Worm (Caenorhabditis elegans) whole organism, mixed stage, embryonic: ENCODE results near the gene M01B2.8.

Experiments
- ces-1 ChIP-seq: fragments of 150-350 bp; optimal IDR thresholded peaks from 2 replicates; lab custom pipeline; 2014; ENCODE audit warnings: missing biosample characterization, missing genetic modification reagents, missing genetic modification characterization
- hlh-1 ChIP-seq: fragments of 150-350 bp; optimal IDR thresholded peaks from 2 replicates; lab custom pipeline; 2014; ENCODE audit warnings: missing biosample characterization, missing genetic modification reagents, missing genetic modification characterization
- mls-2 ChIP-seq: sonication (generic microtip); optimal IDR thresholded peaks from 2 replicates; lab custom pipeline; 2016; ENCODE audit warnings: mild to moderate bottlenecking, missing genetic modification characterization, moderate library complexity, missing compliant biosample characterization
- nhr-12 ChIP-seq: fragments of 150-350 bp; optimal IDR thresholded peaks from 2 replicates; lab custom pipeline; 2014; ENCODE audit warnings: missing biosample characterization, missing genetic modification characterization
- nhr-28 ChIP-seq: fragments of 150-350 bp; optimal IDR thresholded peaks from 2 replicates; lab custom pipeline; 2014; ENCODE audit warnings: missing biosample characterization, missing genetic modification characterization
- snpc-4 ChIP-seq: fragments of 150-350 bp; optimal IDR thresholded peaks from 2 replicates; lab custom pipeline; 2014; ENCODE audit warnings: missing biosample characterization, missing genetic modification characterization
- unc-62 ChIP-seq: fragments of 150-350 bp; optimal IDR thresholded peaks from 2 replicates; lab custom pipeline; 2014; ENCODE audit warnings: missing biosample characterization, missing genetic modification reagents, missing genetic modification characterization

DNA sequence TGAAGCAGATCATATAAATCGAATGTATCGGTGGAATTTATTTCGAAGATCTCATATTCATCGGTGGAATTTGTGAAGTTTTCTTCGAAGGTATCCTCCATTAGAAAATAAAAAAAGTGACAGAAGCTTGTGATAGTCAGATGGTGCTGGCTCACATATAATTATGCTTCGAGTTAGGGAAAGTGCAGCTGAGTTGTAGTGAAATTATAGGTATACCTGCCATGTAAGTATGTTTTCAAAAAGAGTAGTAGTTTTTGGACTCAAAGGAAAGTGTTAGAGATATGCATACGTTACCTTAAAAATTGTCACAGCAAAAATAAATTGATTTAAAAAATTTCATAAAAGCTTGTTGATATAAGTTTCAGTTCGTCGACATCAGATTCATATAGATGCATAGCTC lies 19.8 kb upstream of the M01B2.8 start, which contains the start of gene srw-11:
- TF ChIP-seq snpc-4 (tag; lab: Kevin White, UChicago) (no peak), nhr-28 (tag; lab: Kevin White, UChicago) (no peak), mls-2 (tag; lab: Kevin White, UChicago) (no peak), nhr-12 (tag; lab: Kevin White, UChicago) (no peak), ces-1 (GFP tag; lab: Kevin White, UChicago) (no peak), unc-62 (no peak), hlh-1 (tag; lab: Kevin White, UChicago) (no peak)
